Worm (Caenorhabditis elegans) whole organism, midembryonic: Measurements from ENCODE around the gene cox-10.

Source experiments
- T22C8.4 ChIP-seq: fragments of 200-800 bp; sonication (Bioruptor generic); IDR thresholded peaks from 2 replicates; pipeline ENCODE4 v1.3.6; 2022; ENCODE audit warnings: missing genetic modification characterization, missing compliant biosample characterization
- cog-1 ChIP-seq: sonication (generic microtip); optimal IDR thresholded peaks from 2 replicates; lab custom pipeline; 2016; ENCODE audit warnings: missing genetic modification characterization, missing compliant biosample characterization
- flt-1 ChIP-seq: fragments of 200-800 bp; sonication (Bioruptor generic); IDR thresholded peaks from 2 replicates; pipeline ENCODE4 v1.3.6; 2022; ENCODE audit warnings: missing genetic modification characterization, missing compliant biosample characterization
- klf-2 ChIP-seq: fragments of 200-800 bp; sonication (Bioruptor generic); conservative IDR thresholded peaks from 2 replicates; pipeline ENCODE4 v1.3.6; 2022; ENCODE audit warnings: missing genetic modification reagents, missing genetic modification characterization, missing compliant biosample characterization
- med-1 ChIP-seq: sonication (generic microtip); optimal IDR thresholded peaks from 2 replicates; lab custom pipeline; 2017; ENCODE audit warnings: missing genetic modification characterization, mild to moderate bottlenecking, missing compliant biosample characterization, antibody characterized with exemption, missing genetic modification reagents; ENCODE audit not compliant: insufficient read depth
- ref-1 ChIP-seq: fragments of 200-800 bp; sonication (Bioruptor generic); conservative IDR thresholded peaks from 2 replicates; pipeline ENCODE4 v1.3.6; 2022; ENCODE audit warnings: missing genetic modification reagents, missing genetic modification characterization, missing compliant biosample characterization
- tab-1 ChIP-seq: fragments of 200-800 bp; sonication (Bioruptor generic); IDR thresholded peaks from 2 replicates; pipeline ENCODE4 v1.3.6; 2022; ENCODE audit warnings: missing genetic modification characterization, missing compliant biosample characterization
- ztf-23 ChIP-seq: fragments of 200-800 bp; sonication (Bioruptor generic); IDR thresholded peaks from 2 replicates; pipeline ENCODE4 v1.3.6; 2022; ENCODE audit warnings: missing genetic modification reagents, missing genetic modification characterization, missing compliant biosample characterization
- ztf-29 ChIP-seq: fragments of 200-800 bp; sonication (Bioruptor generic); IDR thresholded peaks from 2 replicates; pipeline ENCODE4 v1.3.6; 2022; ENCODE audit warnings: missing genetic modification reagents, missing genetic modification characterization, missing compliant biosample characterization

The cox-10 gene

DNA sequence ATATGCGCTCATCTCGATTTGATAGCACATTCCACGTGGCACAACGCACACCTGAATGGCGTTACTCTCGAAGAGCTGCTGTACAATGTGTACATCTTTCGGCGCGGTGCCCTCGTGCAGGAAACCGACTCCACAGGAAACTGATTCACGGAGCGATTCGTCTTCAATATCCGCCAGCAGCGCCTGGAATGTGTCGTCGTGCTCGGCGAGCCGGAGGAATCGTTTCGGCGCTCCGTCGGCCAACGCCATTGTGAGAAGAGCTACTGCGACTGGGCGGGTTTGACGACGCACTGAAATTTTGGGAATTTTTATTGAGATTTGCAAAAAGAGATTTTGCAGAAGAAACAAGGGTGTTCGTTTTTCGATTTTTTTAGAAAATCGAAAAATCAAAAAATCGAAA lies 50.2 kb downstream of the cox-10 start:
- no peak for TF ChIP-seq cog-1
- TF ChIP-seq klf-2 (GFP tag; lab: Robert Waterston, UW), result no peak
- TF ChIP-seq T22C8.4 (GFP tag; lab: Robert Waterston, UW), result no peak
- TF ChIP-seq ztf-29 (GFP tag; lab: Robert Waterston, UW), result no peak
- TF ChIP-seq tab-1 (GFP tag; lab: Robert Waterston, UW), result no peak
- TF ChIP-seq ztf-23 (GFP tag; lab: Robert Waterston, UW), result no peak
- TF ChIP-seq med-1 (GFP tag; lab: Kevin White, UChicago), result no peak
- TF ChIP-seq flt-1 (GFP tag; lab: Robert Waterston, UW), result no peak
- TF ChIP-seq ref-1 (GFP tag; lab: Robert Waterston, UW), result no peak
